Fruit fly (Drosophila melanogaster) whole organism, prepupa: ENCODE results near the gene CG14050.

Experiments
- CG15336 ChIP-seq: fragments of 200-800 bp; sonication (Bioruptor generic); IDR thresholded peaks from 2 replicates; pipeline ENCODE4 v1.3.6; 2022; ENCODE audit warnings: missing biosample characterization, missing genetic modification characterization
- CG1621 ChIP-seq: fragments of 200-800 bp; sonication (Bioruptor generic); optimal IDR thresholded peaks from 3 replicates; lab custom pipeline; 2018; ENCODE audit warnings: missing biosample characterization, mild to moderate bottlenecking, missing genetic modification characterization
- CG6854 ChIP-seq: fragments of 200-800 bp; sonication (Bioruptor generic); optimal IDR thresholded peaks from 2 replicates; lab custom pipeline; 2017; ENCODE audit warnings: missing biosample characterization, mild to moderate bottlenecking, missing genetic modification characterization
- Ets21C ChIP-seq: fragments of 200-800 bp; sonication (Bioruptor generic); optimal IDR thresholded peaks from 3 replicates; lab custom pipeline; 2016; ENCODE audit warnings: missing biosample characterization, missing genetic modification characterization
- achi ChIP-seq: fragments of 200-800 bp; sonication (Bioruptor generic); optimal IDR thresholded peaks from 3 replicates; lab custom pipeline; 2016; ENCODE audit warnings: missing biosample characterization, missing genetic modification characterization
- acj6 ChIP-seq: fragments of 200-800 bp; sonication (Bioruptor generic); optimal IDR thresholded peaks from 3 replicates; lab custom pipeline; 2016; ENCODE audit warnings: missing biosample characterization, missing genetic modification characterization

DNA sequence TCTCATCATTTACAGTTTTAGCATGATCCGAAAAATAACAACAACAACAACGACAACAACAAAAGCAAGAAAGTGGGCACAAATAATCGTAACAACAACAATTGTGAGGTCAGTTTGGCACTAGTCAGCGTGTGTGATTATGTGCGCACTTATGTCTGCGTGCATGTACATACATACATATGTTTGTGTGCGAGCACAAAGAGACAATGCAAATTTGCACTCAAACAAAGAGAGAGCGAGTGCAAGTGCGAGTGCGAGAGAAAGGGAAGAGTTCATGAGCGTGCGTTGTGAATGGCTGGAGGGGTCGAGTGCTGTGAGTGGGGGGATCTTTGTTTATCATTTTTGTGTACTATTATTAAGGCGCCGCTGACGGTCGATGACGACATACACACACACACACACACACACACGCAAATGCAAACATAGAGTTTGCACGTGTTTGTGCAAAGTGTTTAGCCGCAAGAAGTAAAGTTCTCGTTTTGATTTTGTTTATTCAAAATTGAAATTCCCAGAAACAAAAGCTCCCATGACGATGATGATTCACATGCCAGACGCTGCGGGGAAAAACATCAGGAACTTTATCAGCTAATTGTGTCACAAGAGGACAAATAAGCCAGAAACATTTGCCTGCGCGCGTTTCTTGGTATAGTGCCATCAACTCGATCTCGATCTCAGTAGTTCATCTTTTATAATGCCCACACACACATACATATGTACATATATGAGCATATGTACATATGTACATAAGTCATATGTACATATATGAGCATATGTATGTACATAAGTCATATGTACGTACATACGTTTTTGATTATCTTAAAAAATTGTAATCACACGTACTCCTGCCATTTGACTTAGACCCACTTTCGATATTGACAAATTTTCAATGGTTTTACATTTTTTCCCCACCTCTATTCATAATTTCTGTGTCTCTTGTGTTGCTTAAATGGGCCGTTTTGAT, 31.3 kb downstream of the CG14050 start:
- TF ChIP-seq acj6 (GFP tag; lab: Kevin White, UChicago) (peak; percentile 54), achi (GFP tag; lab: Kevin White, UChicago) (peak; percentile 42), CG6854 (GFP tag; lab: Kevin White, UChicago) (peak; percentile 38), CG1621 (tag; lab: Kevin White, UChicago) (peak; percentile 28), CG15336 (GFP tag; lab: Robert Waterston, UW) (peak; percentile 21; the same call in 1 of the 2 replicates), Ets21C (GFP tag; lab: Kevin White, UChicago) (peak; percentile 20)
